Worm (Caenorhabditis elegans) whole organism, early embryonic: Measurements from ENCODE around the gene rpa-1.

ENCODE experiments used
- ama-1 ChIP-seq: fragments of 150-350 bp; optimal IDR thresholded peaks from 2 replicates; lab custom pipeline; 2014
- pes-1 ChIP-seq: fragments of 200-800 bp; sonication (Bioruptor generic); IDR thresholded peaks from 2 replicates; pipeline ENCODE4 v1.3.6; 2022; ENCODE audit warnings: missing genetic modification reagents, missing genetic modification characterization, missing compliant biosample characterization

DNA sequence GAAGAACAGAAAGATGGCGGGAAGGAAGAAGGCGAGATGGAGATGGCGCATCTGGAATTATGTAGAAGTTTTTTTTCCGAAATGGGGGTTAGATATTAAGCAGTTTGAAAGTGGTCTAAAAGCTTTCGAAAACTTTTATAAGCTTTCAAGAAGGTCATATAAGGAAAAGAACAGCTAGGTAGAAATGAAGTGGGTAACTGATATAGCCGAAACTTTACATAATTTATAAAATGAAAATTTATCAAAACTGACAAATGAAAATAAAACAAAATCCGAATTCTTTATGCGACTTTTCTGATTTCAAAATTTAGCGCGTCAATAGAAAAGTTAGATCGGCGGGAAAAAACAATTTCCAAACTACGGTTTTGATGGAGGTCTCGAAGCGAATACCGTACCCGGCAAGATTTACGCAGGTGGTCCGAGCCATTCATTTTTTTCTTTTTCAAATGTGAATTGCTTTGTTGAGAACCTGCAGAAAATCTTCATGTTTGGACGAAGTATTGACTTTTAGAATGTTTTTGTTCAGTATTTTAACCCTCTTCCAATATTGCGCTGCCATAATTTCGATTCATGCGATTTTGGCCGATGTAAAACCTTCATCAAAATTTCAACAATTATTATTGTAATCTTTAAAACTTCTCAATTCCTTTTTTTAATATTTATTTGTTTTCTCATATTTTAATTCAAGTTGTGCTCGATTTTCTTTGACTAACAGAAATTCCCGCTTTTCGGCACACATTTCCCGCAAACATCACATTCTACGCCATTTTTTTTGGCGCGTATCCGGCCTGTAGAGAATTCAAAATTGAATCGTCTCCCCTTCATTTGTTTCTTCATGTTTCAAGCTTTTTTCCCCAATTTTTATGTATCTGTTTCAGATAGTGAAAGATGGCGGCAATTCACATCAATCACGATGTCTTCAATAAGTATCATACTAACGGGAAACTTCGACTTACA is at the start of gene rpa-1, which contains the start of gene F18A1.7:
- TF ChIP-seq pes-1 (GFP tag; lab: Robert Waterston, UW) (no peak), ama-1 (lab: Kevin White, UChicago) (no peak)
